Worm (Caenorhabditis elegans) whole organism, L4 larva: ENCODE measurements around the gene nspc-5.

ENCODE experiments used
- T20F7.1 ChIP-seq: fragments of 200-800 bp; sonication (Bioruptor generic); optimal IDR thresholded peaks from 2 replicates; lab custom pipeline; 2018; ENCODE audit warnings: mild to moderate bottlenecking, missing genetic modification characterization, missing compliant biosample characterization
- cey-2 ChIP-seq: sonication (generic microtip); optimal IDR thresholded peaks from 3 replicates; lab custom pipeline; 2017; ENCODE audit warnings: missing genetic modification characterization, mild to moderate bottlenecking, missing compliant biosample characterization, antibody characterized with exemption, borderline replicate concordance; ENCODE audit not compliant: insufficient read depth
- mxl-2 ChIP-seq: fragments of 200-800 bp; sonication (Bioruptor generic); conservative IDR thresholded peaks from 2 replicates; pipeline ENCODE4 v1.3.6; 2022; ENCODE audit warnings: missing genetic modification reagents, missing genetic modification characterization, missing compliant biosample characterization
- snpc-4 ChIP-seq: fragments of 150-350 bp; optimal IDR thresholded peaks from 2 replicates; lab custom pipeline; 2014; ENCODE audit warnings: missing biosample characterization, missing genetic modification characterization
- ztf-11 ChIP-seq: fragments of 150-350 bp; optimal IDR thresholded peaks from 2 replicates; lab custom pipeline; 2014; ENCODE audit warnings: missing biosample characterization, missing genetic modification characterization

- no peak for TF ChIP-seq cey-2
- no peak for TF ChIP-seq ztf-11 (tag; lab: Kevin White, UChicago)
- TF ChIP-seq mxl-2 (GFP tag; lab: Robert Waterston, UW), result no peak
- no peak for TF ChIP-seq snpc-4 (tag; lab: Kevin White, UChicago)
- no peak for TF ChIP-seq T20F7.1 (GFP tag; lab: Kevin White, UChicago)
These were observed 1.7 kb upstream of the nspc-5 start, which contains the start of gene nspc-3 for ce11 chrX:8536791-8537190.
